Worm (Caenorhabditis elegans) whole organism, early embryonic: Measurements from ENCODE around the gene F40G12.7.
A peak's percentile ranks its signal among the peaks of the same experiment; 100 is the strongest.
"Not testable (repeated sequence)": the region's sequence is repeated elsewhere in the genome, so short reads cannot be mapped to it uniquely, and the experiment has no call there.

Source experiments
- B0310.2 ChIP-seq: sonication (generic microtip); optimal IDR thresholded peaks from 2 replicates; lab custom pipeline; 2016; ENCODE audit warnings: mild to moderate bottlenecking, missing genetic modification characterization, missing compliant biosample characterization
- F13C5.2 ChIP-seq: sonication (generic microtip); optimal IDR thresholded peaks from 2 replicates; lab custom pipeline; 2017; ENCODE audit warnings: mild to moderate bottlenecking, missing genetic modification characterization, inconsistent platforms, missing compliant biosample characterization
- aly-1 ChIP-seq: sonication (generic microtip); optimal IDR thresholded peaks from 2 replicates; lab custom pipeline; 2016; ENCODE audit warnings: missing genetic modification characterization, missing compliant biosample characterization
- ama-1 ChIP-seq: fragments of 150-350 bp; optimal IDR thresholded peaks from 2 replicates; lab custom pipeline; 2014
- ceh-13 ChIP-seq: fragments of 200-800 bp; sonication (Bioruptor generic); optimal IDR thresholded peaks from 2 replicates; lab custom pipeline; 2018; ENCODE audit warnings: mild to moderate bottlenecking, missing genetic modification characterization, missing compliant biosample characterization
- ceh-36 ChIP-seq: sonication (generic microtip); optimal IDR thresholded peaks from 2 replicates; lab custom pipeline; 2016; ENCODE audit warnings: missing genetic modification characterization, inconsistent platforms, missing compliant biosample characterization
- ets-7 ChIP-seq: sonication (generic microtip); optimal IDR thresholded peaks from 2 replicates; lab custom pipeline; 2016; ENCODE audit warnings: missing genotype, missing genetic modification characterization, missing compliant biosample characterization
- flt-1 ChIP-seq: fragments of 200-800 bp; sonication (Bioruptor generic); IDR thresholded peaks from 2 replicates; pipeline ENCODE4 v1.3.6; 2022; ENCODE audit warnings: missing genetic modification characterization, missing compliant biosample characterization
- hmbx-1 ChIP-seq: sonication (generic microtip); optimal IDR thresholded peaks from 2 replicates; lab custom pipeline; 2016; ENCODE audit warnings: mild to moderate bottlenecking, missing genetic modification characterization, missing compliant biosample characterization
- hmg-4 ChIP-seq: fragments of 200-800 bp; sonication (Bioruptor generic); optimal IDR thresholded peaks from 2 replicates; lab custom pipeline; 2018; ENCODE audit warnings: mild to moderate bottlenecking, missing genetic modification characterization, missing compliant biosample characterization
- hnd-1 ChIP-seq: sonication (generic microtip); optimal IDR thresholded peaks from 2 replicates; lab custom pipeline; 2016; ENCODE audit warnings: missing genetic modification characterization, missing compliant biosample characterization
- pes-1 ChIP-seq: fragments of 200-800 bp; sonication (Bioruptor generic); IDR thresholded peaks from 2 replicates; pipeline ENCODE4 v1.3.6; 2022; ENCODE audit warnings: missing genetic modification reagents, missing genetic modification characterization, missing compliant biosample characterization
- scrt-1 ChIP-seq: fragments of 200-800 bp; sonication (Bioruptor generic); IDR thresholded peaks from 2 replicates; pipeline ENCODE4 v1.3.6; 2022; ENCODE audit warnings: missing genetic modification characterization, missing compliant biosample characterization
- sea-1 ChIP-seq: fragments of 200-800 bp; sonication (Bioruptor generic); conservative IDR thresholded peaks from 2 replicates; pipeline ENCODE4 v1.3.6; 2022; ENCODE audit warnings: missing genetic modification characterization, missing compliant biosample characterization
- tbx-11 ChIP-seq: fragments of 200-800 bp; sonication (Bioruptor generic); IDR thresholded peaks from 2 replicates; pipeline ENCODE4 v1.3.6; 2022; ENCODE audit warnings: missing genetic modification characterization, missing compliant biosample characterization
- tbx-37 ChIP-seq: fragments of 200-800 bp; sonication (Bioruptor generic); conservative IDR thresholded peaks from 2 replicates; pipeline ENCODE4 v1.3.6; 2022; ENCODE audit warnings: missing genetic modification reagents, missing genetic modification characterization, missing compliant biosample characterization
- tra-4 ChIP-seq: sonication (generic microtip); optimal IDR thresholded peaks from 2 replicates; lab custom pipeline; 2017; ENCODE audit warnings: missing genetic modification characterization, missing compliant biosample characterization

Gene F40G12.7

ce11 chrV:14274268-14274667 is at the start of gene F40G12.7:
F40G12.7 (plus strand) TSS chrV:14274568.
- TF ChIP-seq hmg-4 (GFP tag; lab: Kevin White, UChicago); hnd-1 (tag; lab: Kevin White, UChicago); B0310.2 (tag; lab: Kevin White, UChicago): not testable (repeated sequence)

- TF ChIP-seq hmg-4 (GFP tag; lab: Kevin White, UChicago): no peak
- no peak for TF ChIP-seq ama-1 (lab: Kevin White, UChicago)
- TF ChIP-seq ets-7 (tag; lab: Kevin White, UChicago): no peak
- TF ChIP-seq scrt-1: no peak
Observed at ce11 chrV:14226373-14226772, 48.0 kb upstream of the F40G12.7 start, which contains the start of gene nep-21. nep-21 (minus strand) TSS chrV:14226473.

ce11 chrV:14230788-14231583 is 43.4 kb upstream of the F40G12.7 start:
- TF ChIP-seq scrt-1 (no peak), hmg-4 (GFP tag; lab: Kevin White, UChicago) (no peak), ceh-13 (GFP tag; lab: Kevin White, UChicago) (no peak), ceh-36 (tag; lab: Kevin White, UChicago) (no peak), ama-1 (lab: Kevin White, UChicago) (no peak)

- no peak for TF ChIP-seq tbx-11 (GFP tag; lab: Robert Waterston, UW)
- no peak for TF ChIP-seq ceh-36 (tag; lab: Kevin White, UChicago)
- TF ChIP-seq tra-4 (tag; lab: Kevin White, UChicago): no peak
- TF ChIP-seq B0310.2 (tag; lab: Kevin White, UChicago): no peak
- TF ChIP-seq hmg-4 (GFP tag; lab: Kevin White, UChicago): no peak
- TF ChIP-seq pes-1: no peak
- no peak for TF ChIP-seq ets-7 (tag; lab: Kevin White, UChicago)
Observed at ce11 chrV:14231656-14232055, 42.7 kb upstream of the F40G12.7 start.

- TF ChIP-seq sea-1 (GFP tag; lab: Robert Waterston, UW): no peak
- no peak for TF ChIP-seq hmbx-1 (tag; lab: Kevin White, UChicago)
- no peak for TF ChIP-seq flt-1 (GFP tag; lab: Robert Waterston, UW)
- no peak for TF ChIP-seq scrt-1
- TF ChIP-seq F13C5.2: no peak
- no peak for TF ChIP-seq ama-1 (lab: Kevin White, UChicago)
- TF ChIP-seq tbx-37 (GFP tag; lab: Robert Waterston, UW): no peak
- TF ChIP-seq ets-7 (tag; lab: Kevin White, UChicago): no peak
- TF ChIP-seq ceh-36 (tag; lab: Kevin White, UChicago): no peak
- TF ChIP-seq hnd-1 (tag; lab: Kevin White, UChicago): no peak
- TF ChIP-seq tbx-11 (GFP tag; lab: Robert Waterston, UW): no peak
- TF ChIP-seq B0310.2 (tag; lab: Kevin White, UChicago): no peak
- TF ChIP-seq aly-1 (tag; lab: Kevin White, UChicago): no peak
- no peak for TF ChIP-seq tra-4 (tag; lab: Kevin White, UChicago)
- no peak for TF ChIP-seq ceh-13 (GFP tag; lab: Kevin White, UChicago)
- TF ChIP-seq pes-1: no peak
- TF ChIP-seq hmg-4 (GFP tag; lab: Kevin White, UChicago): no peak
Observed at ce11 chrV:14235942-14236341, 38.4 kb upstream of the F40G12.7 start, which contains the start of gene ent-3. ent-3 (minus strand) TSS chrV:14236042.

ce11 chrV:14237447-14237846 is 36.9 kb upstream of the F40G12.7 start:
- TF ChIP-seq tbx-37 (GFP tag; lab: Robert Waterston, UW): peak; percentile 32; the same call in 1 of the 2 replicates
- 0 out of 2 replicates have a peak, but pooled peaks have one; percentile 21 for TF ChIP-seq scrt-1
- TF ChIP-seq flt-1 (GFP tag; lab: Robert Waterston, UW): 0 out of 2 replicates have a peak, but pooled peaks have one; percentile 42
- peak; percentile 65 for TF ChIP-seq pes-1
- 0 out of 2 replicates have a peak, but pooled peaks have one; percentile 25 for TF ChIP-seq sea-1 (GFP tag; lab: Robert Waterston, UW)

- no peak for TF ChIP-seq pes-1
Observed at ce11 chrV:14240694-14241201, 33.6 kb upstream of the F40G12.7 start, which contains the start of gene K02E11.10. K02E11.10 (minus strand) TSS chrV:14241151.

- TF ChIP-seq hmbx-1 (tag; lab: Kevin White, UChicago): no peak
- TF ChIP-seq ets-7 (tag; lab: Kevin White, UChicago): no peak
- TF ChIP-seq scrt-1: no peak
- TF ChIP-seq tbx-11 (GFP tag; lab: Robert Waterston, UW): no peak
- TF ChIP-seq sea-1 (GFP tag; lab: Robert Waterston, UW): no peak
- TF ChIP-seq ceh-13 (GFP tag; lab: Kevin White, UChicago): no peak
- TF ChIP-seq flt-1 (GFP tag; lab: Robert Waterston, UW): no peak
- TF ChIP-seq ama-1 (lab: Kevin White, UChicago): no peak
- TF ChIP-seq tra-4 (tag; lab: Kevin White, UChicago): no peak
- TF ChIP-seq aly-1 (tag; lab: Kevin White, UChicago): no peak
- TF ChIP-seq F13C5.2: no peak
Observed at ce11 chrV:14243904-14244303, 30.5 kb upstream of the F40G12.7 start, which contains the start of gene sre-7. sre-7 (plus strand) TSS chrV:14244204.
